Fruit fly (Drosophila melanogaster) whole organism, wandering third instar larva: Measurements from ENCODE around the gene spn-D.
A peak's percentile ranks its signal among the peaks of the same experiment; 100 is the strongest.

Experiments
- Abd-B ChIP-seq: fragments of >200 bp; optimal IDR thresholded peaks from 2 replicates; lab custom pipeline; 2017; ENCODE audit warnings: missing biosample characterization, missing genetic modification characterization
- CG32264 ChIP-seq: fragments of 200-800 bp; sonication (Bioruptor generic); optimal IDR thresholded peaks from 2 replicates; lab custom pipeline; 2016; ENCODE audit warnings: missing biosample characterization, missing genetic modification characterization
- CG9705 ChIP-seq: fragments of 200-800 bp; sonication (Bioruptor generic); optimal IDR thresholded peaks from 2 replicates; lab custom pipeline; 2018; ENCODE audit warnings: missing biosample characterization, mild to moderate bottlenecking, missing genetic modification characterization
- CrebA ChIP-seq: fragments of 200-800 bp; sonication (Bioruptor generic); optimal IDR thresholded peaks from 2 replicates; lab custom pipeline; 2016; ENCODE audit warnings: missing biosample characterization, mild to moderate bottlenecking, missing genetic modification characterization, borderline replicate concordance
- Dfd ChIP-seq: fragments of >200 bp; optimal IDR thresholded peaks from 2 replicates; lab custom pipeline; 2017; ENCODE audit warnings: missing biosample characterization, missing genetic modification characterization
- Dif ChIP-seq: fragments of 200-275, 200-300 bp; sonication (Bioruptor generic); optimal IDR thresholded peaks from 2 replicates; lab custom pipeline; 2018; ENCODE audit warnings: missing biosample characterization, missing genetic modification characterization; ENCODE audit not compliant: partially characterized antibody
- GATAd ChIP-seq: sonication (Bioruptor generic); optimal IDR thresholded peaks from 2 replicates; lab custom pipeline; 2016; ENCODE audit warnings: missing biosample characterization, missing genetic modification characterization
- HLH106 ChIP-seq: fragments of 200-800 bp; optimal IDR thresholded peaks from 3 replicates; lab custom pipeline; 2019; ENCODE audit warnings: missing biosample characterization, mild to moderate bottlenecking, missing genetic modification characterization, moderate library complexity
- Hnf4 ChIP-seq: fragments of 200-800 bp; sonication (Bioruptor generic); optimal IDR thresholded peaks from 2 replicates; lab custom pipeline; 2016; ENCODE audit warnings: missing biosample characterization, mild to moderate bottlenecking, missing genetic modification characterization
- Hr78 ChIP-seq: fragments of >200 bp; optimal IDR thresholded peaks from 2 replicates; lab custom pipeline; 2017; ENCODE audit warnings: missing biosample characterization, missing genetic modification characterization
- Hr83 ChIP-seq: fragments of 200-300 bp; sonication (Bioruptor generic); optimal IDR thresholded peaks from 2 replicates; lab custom pipeline; 2016; ENCODE audit warnings: missing biosample characterization, mild to moderate bottlenecking, missing genetic modification characterization, moderate library complexity; ENCODE audit not compliant: poor library complexity, severe bottlenecking
- Jra ChIP-seq: sonication (Bioruptor generic); optimal IDR thresholded peaks from 2 replicates; lab custom pipeline; 2016; ENCODE audit warnings: missing biosample characterization, missing genetic modification characterization
- Mio ChIP-seq: sonication (Bioruptor generic); optimal IDR thresholded peaks from 2 replicates; lab custom pipeline; 2016; ENCODE audit warnings: missing biosample characterization, missing genetic modification characterization
- Myc ChIP-seq: fragments of >200 bp; optimal IDR thresholded peaks from 2 replicates; lab custom pipeline; 2017
- N ChIP-seq: fragments of >200 bp; optimal IDR thresholded peaks from 2 replicates; lab custom pipeline; 2018; ENCODE audit warnings: missing biosample characterization, missing external identifiers, missing genetic modification characterization
- OdsH ChIP-seq: fragments of 200-800 bp; sonication (Bioruptor generic); optimal IDR thresholded peaks from 2 replicates; lab custom pipeline; 2016; ENCODE audit warnings: missing biosample characterization, mild to moderate bottlenecking, missing genetic modification characterization
- Rel ChIP-seq, 2 experiments: fragments of 200-800 bp; sonication (Bioruptor generic) in 1 of 2; optimal IDR thresholded peaks; 2 replicates in 1 of 2; 3 replicates in 1 of 2; lab custom pipeline; 2016 to 2019; ENCODE audit warnings: mild to moderate bottlenecking in 2 of 2, missing biosample characterization in 2 of 2, missing genetic modification characterization in 2 of 2, moderate library complexity in 1 of 2
- Sp1 ChIP-seq: fragments of 200-800 bp; sonication (Bioruptor generic); optimal IDR thresholded peaks from 3 replicates; lab custom pipeline; 2019; ENCODE audit warnings: missing biosample characterization, mild to moderate bottlenecking, missing genetic modification characterization, moderate library complexity
- Vsx2 ChIP-seq: fragments of 200-300, 225-300 bp; sonication (Bioruptor generic); optimal IDR thresholded peaks from 2 replicates; lab custom pipeline; 2018; ENCODE audit warnings: missing biosample characterization, missing genetic modification characterization; ENCODE audit not compliant: partially characterized antibody
- br ChIP-seq: fragments of 200-800 bp; sonication (Bioruptor generic); optimal IDR thresholded peaks from 2 replicates; lab custom pipeline; 2016; ENCODE audit warnings: missing biosample characterization, missing genetic modification characterization
- brk ChIP-seq: fragments of 200-800 bp; sonication (Bioruptor generic); optimal IDR thresholded peaks from 2 replicates; lab custom pipeline; 2016; ENCODE audit warnings: missing biosample characterization, mild to moderate bottlenecking, missing genetic modification characterization
- dl ChIP-seq, 2 experiments: fragments of 175-275, 200-275 bp in 1 of 2; fragments of 200-275 bp in 1 of 2; sonication (Bioruptor generic); optimal IDR thresholded peaks; lab custom pipeline; 2018; ENCODE audit warnings: mild to moderate bottlenecking in 2 of 2, missing biosample characterization in 2 of 2, missing genetic modification characterization in 2 of 2, moderate library complexity in 2 of 2; ENCODE audit not compliant: partially characterized antibody in 2 of 2, insufficient read depth in 1 of 2
- dmrt93B ChIP-seq: fragments of 200-800 bp; sonication (Bioruptor generic); optimal IDR thresholded peaks from 2 replicates; lab custom pipeline; 2018; ENCODE audit warnings: missing biosample characterization, mild to moderate bottlenecking, missing genetic modification characterization
- dsf ChIP-seq: sonication (Bioruptor generic); optimal IDR thresholded peaks from 2 replicates; lab custom pipeline; 2016; ENCODE audit warnings: missing biosample characterization, missing genetic modification characterization, borderline replicate concordance
- ey ChIP-seq: fragments of 200-800 bp; sonication (Bioruptor generic); optimal IDR thresholded peaks from 2 replicates; lab custom pipeline; 2016; ENCODE audit warnings: missing biosample characterization, missing genetic modification characterization
- foxo ChIP-seq, 2 experiments: fragments of 200-800 bp; sonication (Bioruptor generic); optimal IDR thresholded peaks; 2 replicates in 1 of 2; 3 replicates in 1 of 2; lab custom pipeline; 2016 to 2017; ENCODE audit warnings: missing biosample characterization in 2 of 2, missing genetic modification characterization in 2 of 2
- fru ChIP-seq: fragments of 200-800 bp; sonication (Bioruptor generic); optimal IDR thresholded peaks from 3 replicates; lab custom pipeline; 2016; ENCODE audit warnings: missing biosample characterization, mild to moderate bottlenecking, missing genetic modification characterization
- h ChIP-seq: fragments of 200-800 bp; sonication (Bioruptor generic); optimal IDR thresholded peaks from 3 replicates; lab custom pipeline; 2016; ENCODE audit warnings: missing biosample characterization, mild to moderate bottlenecking, missing genetic modification characterization
- jim ChIP-seq: fragments of 175-275, 200-325 bp; sonication (Bioruptor generic); optimal IDR thresholded peaks from 2 replicates; lab custom pipeline; 2016; ENCODE audit warnings: missing biosample characterization, mild to moderate bottlenecking, missing genetic modification characterization
- lola ChIP-seq: fragments of >200 bp; optimal IDR thresholded peaks from 2 replicates; lab custom pipeline; 2017; ENCODE audit warnings: missing biosample characterization, missing genetic modification characterization
- pan ChIP-seq: fragments of >200 bp; optimal IDR thresholded peaks from 2 replicates; lab custom pipeline; 2017
- psq ChIP-seq: fragments of 200-800 bp; sonication (Bioruptor generic); optimal IDR thresholded peaks from 3 replicates; lab custom pipeline; 2017; ENCODE audit warnings: missing biosample characterization, mild to moderate bottlenecking, missing genetic modification characterization, moderate library complexity
- rgr ChIP-seq: fragments of 200-800 bp; sonication (Bioruptor generic); optimal IDR thresholded peaks from 3 replicates; lab custom pipeline; 2016; ENCODE audit warnings: missing biosample characterization, mild to moderate bottlenecking, missing genetic modification characterization
- sage ChIP-seq: fragments of 200-800 bp; sonication (Bioruptor generic); optimal IDR thresholded peaks from 2 replicates; lab custom pipeline; 2016; ENCODE audit warnings: missing biosample characterization, mild to moderate bottlenecking, missing genetic modification characterization
- sv ChIP-seq: fragments of 200-800 bp; sonication (Bioruptor generic); optimal IDR thresholded peaks from 3 replicates; lab custom pipeline; 2016; ENCODE audit warnings: missing biosample characterization, missing genetic modification characterization
- tai ChIP-seq: sonication (Bioruptor generic); optimal IDR thresholded peaks from 2 replicates; lab custom pipeline; 2016; ENCODE audit warnings: missing biosample characterization, missing genetic modification characterization
- usp ChIP-seq: fragments of >200 bp; optimal IDR thresholded peaks from 2 replicates; lab custom pipeline; 2017; ENCODE audit warnings: missing biosample characterization, missing genetic modification characterization
- woc ChIP-seq: sonication (Bioruptor generic); optimal IDR thresholded peaks from 2 replicates; lab custom pipeline; 2016; ENCODE audit warnings: missing biosample characterization, mild to moderate bottlenecking, missing genetic modification characterization

The spn-D gene

DNA sequence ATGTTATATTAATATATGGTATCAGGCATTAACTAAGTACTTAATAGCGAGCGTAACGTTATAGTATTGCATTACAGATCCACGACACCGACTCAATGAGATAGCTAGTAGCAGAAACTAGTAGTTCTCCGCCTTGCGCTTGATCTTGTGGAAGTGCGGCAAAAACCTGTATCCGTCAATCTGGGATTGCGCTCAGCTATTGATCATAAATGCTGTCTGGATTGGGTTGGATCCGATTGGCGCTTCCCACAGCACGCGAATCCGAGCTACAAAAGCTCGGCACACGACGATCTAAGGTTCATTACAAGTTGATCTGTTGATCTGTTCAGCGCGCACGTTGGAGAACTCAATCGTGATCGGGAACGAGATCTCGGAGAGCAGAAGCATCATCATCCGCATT, 4.7 kb upstream of the spn-D start, which contains the start of gene CG5909:
CG5909 (plus strand) TSS at position 301 of the 400 bp plus-strand sequence.
- no peak for TF ChIP-seq Myc (lab: Kevin White, UChicago)
- TF ChIP-seq jim = no peak
- TF ChIP-seq Sp1 (GFP tag; lab: Kevin White, UChicago) = no peak
- no peak for TF ChIP-seq woc
- no peak for TF ChIP-seq dl (GFP tag; optimal IDR thresholded peaks at IDR 0.05; lab: Kevin White, UChicago; ENCODE audit: insufficient read depth in 1 of 2, partially characterized antibody in 2 of 2)
- no peak for TF ChIP-seq OdsH (GFP tag; lab: Kevin White, UChicago)
- TF ChIP-seq br (GFP tag; lab: Kevin White, UChicago) = no peak
- no peak for TF ChIP-seq lola (GFP tag; lab: Kevin White, UChicago)
- no peak for TF ChIP-seq dsf (GFP tag; lab: Kevin White, UChicago)
- no peak for TF ChIP-seq dmrt93B (GFP tag; lab: Kevin White, UChicago)
- no peak for TF ChIP-seq GATAd
- TF ChIP-seq Abd-B (GFP tag; lab: Kevin White, UChicago) = no peak
- TF ChIP-seq ey = no peak
- TF ChIP-seq fru (GFP tag; lab: Kevin White, UChicago) = no peak
- TF ChIP-seq brk (GFP tag; lab: Kevin White, UChicago) = no peak
- TF ChIP-seq Mio (GFP tag; lab: Kevin White, UChicago) = no peak
- TF ChIP-seq sage (GFP tag; lab: Kevin White, UChicago) = no peak
- TF ChIP-seq psq = no peak
- TF ChIP-seq CrebA (GFP tag; lab: Kevin White, UChicago) = no peak

DNA sequence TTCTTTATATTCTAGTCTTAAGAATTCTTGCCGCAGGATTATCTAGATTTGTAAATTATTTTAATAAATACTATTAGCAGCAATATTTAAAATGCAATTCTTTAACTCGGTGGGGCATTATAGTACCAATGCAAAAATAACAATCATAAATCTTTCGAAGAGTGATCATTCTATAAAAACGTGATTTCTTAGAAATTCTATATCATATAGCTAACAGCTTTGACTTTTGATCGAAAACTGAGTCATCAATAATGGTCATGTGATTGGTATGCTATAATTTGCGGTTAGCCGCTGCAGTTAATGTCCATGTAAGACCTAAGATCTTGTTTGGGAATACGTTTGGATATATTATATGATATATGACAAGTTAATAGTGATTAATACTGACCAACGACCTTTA, 2.7 kb upstream of the spn-D start, which contains the start of gene ppk31:
ppk31 (plus strand) TSS at position 301 of the 400 bp plus-strand sequence.
- no peak for TF ChIP-seq foxo (GFP tag; optimal IDR thresholded peaks at IDR 0.05; lab: Kevin White, UChicago)
- no peak for TF ChIP-seq Mio (GFP tag; lab: Kevin White, UChicago)
- no peak for TF ChIP-seq CrebA (GFP tag; lab: Kevin White, UChicago)
- no peak for TF ChIP-seq ey
- TF ChIP-seq Rel (GFP tag; optimal IDR thresholded peaks at IDR 0.05; lab: Kevin White, UChicago) = no peak
- TF ChIP-seq Rel (tag; optimal IDR thresholded peaks at IDR 0.05; lab: Kevin White, UChicago) = no peak
- TF ChIP-seq Jra = no peak
- TF ChIP-seq sv (GFP tag; lab: Kevin White, UChicago) = no peak
- no peak for TF ChIP-seq woc
- TF ChIP-seq lola (GFP tag; lab: Kevin White, UChicago) = no peak
- no peak for TF ChIP-seq Dif (GFP tag; lab: Kevin White, UChicago)
- no peak for TF ChIP-seq CG9705 (GFP tag; lab: Kevin White, UChicago)
- TF ChIP-seq CG32264 = no peak
- no peak for TF ChIP-seq Hr83

DNA sequence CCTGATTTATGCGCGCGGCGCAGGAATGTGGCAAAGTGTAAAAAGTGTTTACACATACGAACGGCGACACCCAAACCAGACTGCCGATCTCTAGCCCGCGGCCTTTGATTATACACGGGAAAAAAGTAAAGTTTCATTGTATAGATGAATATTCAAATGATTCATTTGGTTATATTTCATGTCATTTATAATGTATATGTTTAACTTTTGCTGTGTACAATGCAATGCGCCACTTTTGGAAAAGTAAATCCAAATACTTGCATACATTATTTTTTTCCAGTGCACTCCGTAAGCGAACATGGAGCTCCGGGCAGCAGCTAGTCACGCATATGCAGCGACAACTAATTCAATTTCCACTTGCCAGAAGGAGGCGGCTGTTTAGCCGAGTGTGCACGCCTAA, 1.8 kb downstream of the spn-D start:
- TF ChIP-seq ey = no peak
- TF ChIP-seq HLH106 = no peak
- TF ChIP-seq Hnf4 (GFP tag; lab: Kevin White, UChicago) = no peak
- no peak for TF ChIP-seq Rel (GFP tag; optimal IDR thresholded peaks at IDR 0.05; lab: Kevin White, UChicago)
- no peak for TF ChIP-seq Rel (tag; optimal IDR thresholded peaks at IDR 0.05; lab: Kevin White, UChicago)
- TF ChIP-seq sage (GFP tag; lab: Kevin White, UChicago) = no peak
- no peak for TF ChIP-seq usp (GFP tag; lab: Kevin White, UChicago)
- no peak for TF ChIP-seq brk (GFP tag; lab: Kevin White, UChicago)
- no peak for TF ChIP-seq jim

- TF ChIP-seq Hr78 (GFP tag; lab: Kevin White, UChicago) = no peak
- TF ChIP-seq ey = peak; percentile 75
- peak; percentile 66 for TF ChIP-seq h (GFP tag; lab: Kevin White, UChicago)
- peak; percentile 59 for TF ChIP-seq psq
- TF ChIP-seq usp (GFP tag; lab: Kevin White, UChicago) = no peak
- TF ChIP-seq N (GFP tag; lab: Kevin White, UChicago) = no peak
- TF ChIP-seq rgr = peak; percentile 69
- TF ChIP-seq dmrt93B (GFP tag; lab: Kevin White, UChicago) = peak; percentile 64
- no peak for TF ChIP-seq Rel (GFP tag; optimal IDR thresholded peaks at IDR 0.05; lab: Kevin White, UChicago)
- no peak for TF ChIP-seq Rel (tag; optimal IDR thresholded peaks at IDR 0.05; lab: Kevin White, UChicago)
- TF ChIP-seq Myc (lab: Kevin White, UChicago) = no peak
- no peak for TF ChIP-seq dl (GFP tag; optimal IDR thresholded peaks at IDR 0.05; lab: Kevin White, UChicago; ENCODE audit: insufficient read depth in 1 of 2, partially characterized antibody in 2 of 2)
- peak; percentile 72 for TF ChIP-seq HLH106
- no peak for TF ChIP-seq Vsx2 (GFP tag; lab: Kevin White, UChicago)
- TF ChIP-seq fru (GFP tag; lab: Kevin White, UChicago) = peak; percentile 79
- TF ChIP-seq Sp1 (GFP tag; lab: Kevin White, UChicago) = peak; percentile 72
- no peak for TF ChIP-seq tai (GFP tag; lab: Kevin White, UChicago)
- TF ChIP-seq Dif (GFP tag; lab: Kevin White, UChicago) = no peak
- TF ChIP-seq woc = peak; percentile 72
- no peak for TF ChIP-seq dsf (GFP tag; lab: Kevin White, UChicago)
- peak; percentile 46 for TF ChIP-seq brk (GFP tag; lab: Kevin White, UChicago)
- no peak for TF ChIP-seq Mio (GFP tag; lab: Kevin White, UChicago)
- no peak for TF ChIP-seq jim
- no peak for TF ChIP-seq Abd-B (GFP tag; lab: Kevin White, UChicago)
- TF ChIP-seq GATAd = no peak
- TF ChIP-seq CrebA (GFP tag; lab: Kevin White, UChicago) = peak; percentile 45
- TF ChIP-seq Dfd (GFP tag; lab: Kevin White, UChicago) = no peak
- peak; percentile 75 for TF ChIP-seq br (GFP tag; lab: Kevin White, UChicago)
- TF ChIP-seq Hr83 = no peak
- peak; percentile 50 for TF ChIP-seq Hnf4 (GFP tag; lab: Kevin White, UChicago)
- TF ChIP-seq sv (GFP tag; lab: Kevin White, UChicago) = no peak
- peak; percentile 75 for TF ChIP-seq OdsH (GFP tag; lab: Kevin White, UChicago)
- no peak for TF ChIP-seq pan
- peak; percentile 68 for TF ChIP-seq sage (GFP tag; lab: Kevin White, UChicago)
- peak; percentile 57 for TF ChIP-seq CG32264
These were observed 5.6 kb downstream of the spn-D start for dm6 chr3R:27171153-27171552.
